Fruit fly (Drosophila melanogaster) whole organism, embryonic: ENCODE data around the gene Mrp5.

Experiments used
- Adf1 ChIP-seq: fragments of 200-800 bp; sonication (Bioruptor generic); IDR thresholded peaks from 2 replicates; pipeline ENCODE4 v1.3.6; 2022; ENCODE audit warnings: missing biosample characterization, missing genetic modification characterization
- Atf6 ChIP-seq: fragments of 200-800 bp; sonication (Bioruptor generic); IDR thresholded peaks from 2 replicates; pipeline ENCODE4 v1.3.6; 2022; ENCODE audit warnings: missing biosample characterization, missing genetic modification characterization
- Awh ChIP-seq: fragments of 200-800 bp; sonication (Bioruptor generic); IDR thresholded peaks from 2 replicates; pipeline ENCODE4, ENCODE4 v1.3.6; 2022; ENCODE audit warnings: missing biosample characterization, missing genetic modification characterization
- B-H2 ChIP-seq: fragments of 200-800 bp; sonication (Bioruptor generic); optimal IDR thresholded peaks from 2 replicates; lab custom pipeline; 2018; ENCODE audit warnings: missing biosample characterization, mild to moderate bottlenecking, missing genetic modification characterization
- CG11560 ChIP-seq: fragments of 200-800 bp; sonication (Bioruptor generic); IDR thresholded peaks from 3 replicates; pipeline ENCODE4 v1.3.6; 2022; ENCODE audit warnings: missing biosample characterization, missing genetic modification characterization
- CG12071 ChIP-seq: fragments of 200-800 bp; sonication (Bioruptor generic); optimal IDR thresholded peaks from 3 replicates; lab custom pipeline; 2018; ENCODE audit warnings: missing biosample characterization, mild to moderate bottlenecking, missing genetic modification characterization
- CG12104 ChIP-seq: fragments of 200-800 bp; sonication (Bioruptor generic); optimal IDR thresholded peaks from 3 replicates; lab custom pipeline; 2016; ENCODE audit warnings: missing biosample characterization, missing genetic modification characterization
- CG12744 ChIP-seq: fragments of 200-800 bp; sonication (Bioruptor generic); optimal IDR thresholded peaks from 2 replicates; lab custom pipeline; 2016; ENCODE audit warnings: missing biosample characterization, missing genetic modification characterization
- CG13296 ChIP-seq: fragments of 200-800 bp; sonication (Bioruptor generic); optimal IDR thresholded peaks from 3 replicates; lab custom pipeline; 2018; ENCODE audit warnings: missing biosample characterization, mild to moderate bottlenecking, missing genetic modification characterization
- CG13624 ChIP-seq: fragments of 200-800 bp; sonication (Bioruptor generic); optimal IDR thresholded peaks from 2 replicates; lab custom pipeline; 2016; ENCODE audit warnings: missing biosample characterization, missing genetic modification characterization
- CG16863 ChIP-seq: fragments of 200-800 bp; sonication (Bioruptor generic); optimal IDR thresholded peaks from 3 replicates; lab custom pipeline; 2016; ENCODE audit warnings: missing biosample characterization, missing genetic modification characterization
- CG17385 ChIP-seq: fragments of 200-800 bp; sonication (Bioruptor generic); optimal IDR thresholded peaks from 3 replicates; lab custom pipeline; 2018; ENCODE audit warnings: missing biosample characterization, mild to moderate bottlenecking, missing genetic modification characterization
- CG18599 ChIP-seq: fragments of 200-800 bp; sonication (Bioruptor generic); optimal IDR thresholded peaks from 3 replicates; lab custom pipeline; 2017; ENCODE audit warnings: missing biosample characterization, missing genetic modification characterization, mild to moderate bottlenecking, moderate library complexity, missing genetic modification reagents
- CG2199 ChIP-seq: fragments of 200-800 bp; sonication (Bioruptor generic); IDR thresholded peaks from 3 replicates; pipeline ENCODE4 v1.3.6; 2022; ENCODE audit warnings: missing biosample characterization, missing genetic modification characterization
- CG3407 ChIP-seq: fragments of 200-800 bp; sonication (Bioruptor generic); optimal IDR thresholded peaks from 2 replicates; lab custom pipeline; 2018; ENCODE audit warnings: missing biosample characterization, mild to moderate bottlenecking, missing genetic modification characterization
- CG3995 ChIP-seq: fragments of 200-800 bp; sonication (Bioruptor generic); optimal IDR thresholded peaks from 3 replicates; lab custom pipeline; 2016; ENCODE audit warnings: missing biosample characterization, missing genetic modification characterization
- CG4854 ChIP-seq: fragments of 200-800 bp; sonication (Bioruptor generic); optimal IDR thresholded peaks from 2 replicates; lab custom pipeline; 2016; ENCODE audit warnings: missing biosample characterization, missing genetic modification characterization, inconsistent platforms
- CG5180 ChIP-seq: fragments of 200-800 bp; sonication (Bioruptor generic); optimal IDR thresholded peaks from 3 replicates; lab custom pipeline; 2017; ENCODE audit warnings: missing biosample characterization, missing genetic modification characterization, mild to moderate bottlenecking, moderate library complexity, missing genetic modification reagents
- CG7987 ChIP-seq: fragments of 200-800 bp; sonication (Bioruptor generic); optimal IDR thresholded peaks from 2 replicates; lab custom pipeline; 2018; ENCODE audit warnings: missing biosample characterization, mild to moderate bottlenecking, missing genetic modification characterization, moderate library complexity
- CG9817 ChIP-seq: fragments of 200-800 bp; sonication (Bioruptor generic); optimal IDR thresholded peaks from 2 replicates; lab custom pipeline; 2018; ENCODE audit warnings: missing biosample characterization, mild to moderate bottlenecking, missing genetic modification characterization, moderate library complexity
- CrebB ChIP-seq: fragments of 200-800 bp; sonication (Bioruptor generic); optimal IDR thresholded peaks from 3 replicates; lab custom pipeline; 2018; ENCODE audit warnings: missing biosample characterization, mild to moderate bottlenecking, missing genetic modification characterization
- D ChIP-seq, 2 experiments: fragments of 200-800 bp in 1 of 2; fragments of >200 bp in 1 of 2; sonication (Bioruptor generic) in 1 of 2; optimal IDR thresholded peaks; 2 replicates in 1 of 2; 3 replicates in 1 of 2; lab custom pipeline; 2017; ENCODE audit warnings: mild to moderate bottlenecking in 1 of 2, missing biosample characterization in 1 of 2, missing genetic modification characterization in 1 of 2, missing genetic modification reagents in 1 of 2
- D19A ChIP-seq: fragments of 200-800 bp; optimal IDR thresholded peaks from 3 replicates; lab custom pipeline; 2019; ENCODE audit warnings: missing biosample characterization, mild to moderate bottlenecking, missing genetic modification characterization, moderate library complexity
- HHEX ChIP-seq: fragments of 200-800 bp; sonication (Bioruptor generic); optimal IDR thresholded peaks from 3 replicates; lab custom pipeline; 2017; ENCODE audit warnings: missing biosample characterization, mild to moderate bottlenecking, missing genetic modification characterization, missing genetic modification reagents
- Lpt ChIP-seq: fragments of >200 bp; optimal IDR thresholded peaks from 2 replicates; lab custom pipeline; 2018; ENCODE audit warnings: missing biosample characterization, missing genetic modification characterization
- MTF-1 ChIP-seq: fragments of 200-800 bp; sonication (Bioruptor generic); optimal IDR thresholded peaks from 2 replicates; lab custom pipeline; 2018; ENCODE audit warnings: missing biosample characterization, mild to moderate bottlenecking, missing genetic modification characterization, borderline replicate concordance
- PHDP ChIP-seq: fragments of 200-800 bp; sonication (Bioruptor generic); optimal IDR thresholded peaks from 3 replicates; lab custom pipeline; 2018; ENCODE audit warnings: missing biosample characterization, mild to moderate bottlenecking, missing genetic modification characterization, moderate library complexity
- Side ChIP-seq: fragments of 200-800 bp; sonication (Bioruptor generic); optimal IDR thresholded peaks from 2 replicates; lab custom pipeline; 2016; ENCODE audit warnings: missing biosample characterization, missing genetic modification characterization
- ara ChIP-seq: fragments of 200-800 bp; sonication (Bioruptor generic); IDR thresholded peaks from 2 replicates; pipeline ENCODE4 v1.3.6; 2022; ENCODE audit warnings: missing biosample characterization, missing genetic modification characterization
- az2 ChIP-seq: fragments of 200-800 bp; sonication (Bioruptor generic); optimal IDR thresholded peaks from 3 replicates; lab custom pipeline; 2016; ENCODE audit warnings: missing biosample characterization, missing genetic modification characterization
- caup ChIP-seq: fragments of 200-800 bp; sonication (Bioruptor generic); optimal IDR thresholded peaks from 3 replicates; lab custom pipeline; 2017; ENCODE audit warnings: missing biosample characterization, mild to moderate bottlenecking, missing genetic modification characterization, moderate library complexity; ENCODE audit not compliant: severe bottlenecking
- chinmo ChIP-seq: fragments of 200-800 bp; sonication (Bioruptor generic); IDR thresholded peaks from 4 replicates; pipeline ENCODE4 v1.3.6; 2022; ENCODE audit warnings: missing biosample characterization, missing genetic modification characterization; ENCODE audit not compliant: partially characterized antibody
- dimm ChIP-seq: fragments of 200-800 bp; sonication (Bioruptor generic); IDR thresholded peaks from 2 replicates; pipeline ENCODE4 v1.3.6; 2022; ENCODE audit warnings: missing biosample characterization, missing genetic modification characterization
- her ChIP-seq: fragments of 200-800 bp; sonication (Bioruptor generic); optimal IDR thresholded peaks from 2 replicates; lab custom pipeline; 2016; ENCODE audit warnings: missing biosample characterization, missing genetic modification characterization
- jumu ChIP-seq: fragments of 200-800 bp; sonication (Bioruptor generic); optimal IDR thresholded peaks from 3 replicates; lab custom pipeline; 2016; ENCODE audit warnings: missing biosample characterization, missing genetic modification characterization
- kay ChIP-seq: fragments of 200-800 bp; sonication (Bioruptor generic); optimal IDR thresholded peaks from 2 replicates; lab custom pipeline; 2016; ENCODE audit warnings: missing biosample characterization, missing genetic modification characterization
- lab ChIP-seq: fragments of 200-800 bp; sonication (Bioruptor generic); optimal IDR thresholded peaks from 3 replicates; lab custom pipeline; 2017; ENCODE audit warnings: missing biosample characterization, missing genetic modification characterization, mild to moderate bottlenecking, moderate library complexity, missing genetic modification reagents
- lbe ChIP-seq: fragments of 200-800 bp; sonication (Bioruptor generic); optimal IDR thresholded peaks from 2 replicates; lab custom pipeline; 2016; ENCODE audit warnings: missing biosample characterization, mild to moderate bottlenecking, missing genetic modification characterization
- mam ChIP-seq: fragments of 200-800 bp; sonication (Bioruptor generic); optimal IDR thresholded peaks from 3 replicates; lab custom pipeline; 2016; ENCODE audit warnings: missing biosample characterization, missing genetic modification characterization
- odd ChIP-seq: fragments of 200-800 bp; sonication (Bioruptor generic); optimal IDR thresholded peaks from 2 replicates; lab custom pipeline; 2017; ENCODE audit warnings: missing biosample characterization, mild to moderate bottlenecking, missing genetic modification characterization
- org-1 ChIP-seq: fragments of 200-800 bp; sonication (Bioruptor generic); optimal IDR thresholded peaks from 2 replicates; lab custom pipeline; 2017; ENCODE audit warnings: missing biosample characterization, missing genetic modification characterization
- peb ChIP-seq: fragments of 200-800 bp; sonication (Bioruptor generic); IDR thresholded peaks from 2 replicates; pipeline ENCODE4 v1.3.6; 2022; ENCODE audit warnings: missing biosample characterization, missing genetic modification characterization
- pros ChIP-seq: fragments of 200-800 bp; sonication (Bioruptor generic); optimal IDR thresholded peaks from 3 replicates; lab custom pipeline; 2019; ENCODE audit warnings: missing biosample characterization, mild to moderate bottlenecking, missing genetic modification characterization, moderate library complexity
- sens ChIP-seq: fragments of 200-800 bp; sonication (Bioruptor generic); peaks from one replicate; lab custom pipeline; 2016; ENCODE audit warnings: missing biosample characterization, missing genetic modification characterization
- slou ChIP-seq: fragments of 200-800 bp; sonication (Bioruptor generic); optimal IDR thresholded peaks from 3 replicates; lab custom pipeline; 2016; ENCODE audit warnings: missing biosample characterization, missing genetic modification characterization
- sqz ChIP-seq: fragments of 200-800 bp; sonication (Bioruptor generic); optimal IDR thresholded peaks from 3 replicates; lab custom pipeline; 2018; ENCODE audit warnings: missing biosample characterization, mild to moderate bottlenecking, missing genetic modification characterization
- vvl ChIP-seq: fragments of 200-800 bp; sonication (Bioruptor generic); IDR thresholded peaks from 2 replicates; pipeline ENCODE4 v1.3.6; 2022; ENCODE audit warnings: missing biosample characterization, missing genetic modification characterization
- wor ChIP-seq: fragments of 200-800 bp; sonication (Bioruptor generic); IDR thresholded peaks from 2 replicates; pipeline ENCODE4 v1.3.6; 2022; ENCODE audit warnings: missing biosample characterization, missing genetic modification characterization
- zen2 ChIP-seq: fragments of 200-800 bp; sonication (Bioruptor generic); IDR thresholded peaks from 3 replicates; pipeline ENCODE4 v1.3.6; 2022; ENCODE audit warnings: missing biosample characterization, missing genetic modification characterization; ENCODE audit not compliant: partially characterized antibody

Mrp5 gene

dm6 chr3R:19858017-19858659, 17.3 kb downstream of the Mrp5 start (continued):
- TF ChIP-seq CG7987 (GFP tag; lab: Kevin White, UChicago) (peak; percentile 31), Side (peak; percentile 43), D (optimal IDR thresholded peaks at IDR 0.05; lab: Kevin White, UChicago) (no peak), D (GFP tag; optimal IDR thresholded peaks at IDR 0.05; lab: Kevin White, UChicago) (peak; percentile 10), CrebB (tag; lab: Kevin White, UChicago) (peak; percentile 46), CG5180 (GFP tag; lab: Kevin White, UChicago) (peak; percentile 31), peb (GFP tag; lab: Robert Waterston, UW) (no peak), caup (peak; percentile 71), MTF-1 (no peak), lbe (GFP tag; lab: Kevin White, UChicago) (peak; percentile 86), CG2199 (GFP tag; lab: Robert Waterston, UW) (0 out of 3 replicates have a peak, but pooled peaks have one; percentile 40), Lpt (GFP tag; lab: Kevin White, UChicago) (no peak), Awh (GFP tag; lab: Robert Waterston, UW) (peak; percentile 66), B-H2 (GFP tag; lab: Kevin White, UChicago) (peak; percentile 23), ara (GFP tag; lab: Robert Waterston, UW) (0 out of 2 replicates have a peak, but pooled peaks have one; percentile 31), Adf1 (GFP tag; lab: Robert Waterston, UW) (peak; percentile 44; the same call in 1 of the 2 replicates), CG12104 (peak; percentile 14), CG3995 (peak; percentile 3), vvl (0 out of 2 replicates have a peak, but pooled peaks have one; percentile 27), sens (GFP tag; lab: Kevin White, UChicago) (peak; percentile 68), zen2 (no peak), kay (peak; percentile 1), CG9817 (no peak), CG13624 (GFP tag; lab: Kevin White, UChicago) (peak; percentile 25), CG12744 (GFP tag; lab: Kevin White, UChicago) (peak; percentile 8), CG16863 (GFP tag; lab: Kevin White, UChicago) (no peak), her (GFP tag; lab: Kevin White, UChicago) (peak; percentile 9), CG11560 (tag; lab: Robert Waterston, UW) (no peak), PHDP (tag; lab: Kevin White, UChicago) (peak; percentile 0), org-1 (peak; percentile 44), odd (peak; percentile 3), D19A (tag; lab: Kevin White, UChicago) (peak; percentile 0), CG18599 (GFP tag; lab: Kevin White, UChicago) (peak; percentile 81), pros (GFP tag; lab: Kevin White, UChicago) (no peak), jumu (GFP tag; lab: Kevin White, UChicago) (no peak), az2 (GFP tag; lab: Kevin White, UChicago) (no peak), slou (GFP tag; lab: Kevin White, UChicago) (peak; percentile 4), CG4854 (peak; percentile 33), CG13296 (GFP tag; lab: Kevin White, UChicago) (peak; percentile 29), Atf6 (GFP tag; lab: Robert Waterston, UW) (peak; percentile 70; the same call in 1 of the 2 replicates), sqz (no peak), lab (peak; percentile 86), dimm (GFP tag; lab: Robert Waterston, UW) (no peak), chinmo (GFP tag; lab: Robert Waterston, UW) (0 out of 4 replicates have a peak, but pooled peaks have one; percentile 51), mam (GFP tag; lab: Kevin White, UChicago) (peak; percentile 29), CG17385 (GFP tag; lab: Kevin White, UChicago) (peak; percentile 3), CG3407 (GFP tag; lab: Kevin White, UChicago) (peak; percentile 29), wor (GFP tag; lab: Robert Waterston, UW) (no peak), CG12071 (GFP tag; lab: Kevin White, UChicago) (no peak), HHEX (GFP tag; lab: Kevin White, UChicago) (no peak)
